Worm (Caenorhabditis elegans) whole organism, late embryonic: ENCODE measurements around the gene rpl-39.

Source experiments
- C38D4.7 ChIP-seq: fragments of 200-800 bp; sonication (Bioruptor generic); optimal IDR thresholded peaks from 2 replicates; lab custom pipeline; 2018; ENCODE audit warnings: mild to moderate bottlenecking, missing genetic modification characterization, moderate library complexity, missing compliant biosample characterization
- T23F11.4 ChIP-seq: fragments of 200-800 bp; sonication (Bioruptor generic); optimal IDR thresholded peaks from 2 replicates; lab custom pipeline; 2018; ENCODE audit warnings: mild to moderate bottlenecking, missing genetic modification characterization, missing compliant biosample characterization
- Y22D7AL.16 ChIP-seq: sonication (generic microtip); optimal IDR thresholded peaks from 2 replicates; lab custom pipeline; 2016; ENCODE audit warnings: missing genetic modification characterization, missing compliant biosample characterization
- ahr-1 ChIP-seq: sonication (generic microtip); optimal IDR thresholded peaks from 2 replicates; lab custom pipeline; 2016; ENCODE audit warnings: missing genetic modification characterization, missing compliant biosample characterization
- ceh-14 ChIP-seq: sonication (generic microtip); optimal IDR thresholded peaks from 2 replicates; lab custom pipeline; 2016; ENCODE audit warnings: missing genotype, missing genetic modification characterization, missing compliant biosample characterization
- ceh-19 ChIP-seq: fragments of 200-800 bp; sonication (Bioruptor generic); optimal IDR thresholded peaks from 2 replicates; lab custom pipeline; 2018; ENCODE audit warnings: mild to moderate bottlenecking, missing genetic modification characterization, missing compliant biosample characterization
- ceh-2 ChIP-seq: sonication (generic microtip); optimal IDR thresholded peaks from 2 replicates; lab custom pipeline; 2016; ENCODE audit warnings: missing genotype, missing genetic modification characterization, missing compliant biosample characterization
- ceh-22 ChIP-seq: sonication (generic microtip); optimal IDR thresholded peaks from 2 replicates; lab custom pipeline; 2017; ENCODE audit warnings: missing biosample characterization, missing genetic modification characterization
- ceh-24 ChIP-seq: sonication (generic microtip); optimal IDR thresholded peaks from 2 replicates; lab custom pipeline; 2016; ENCODE audit warnings: mild to moderate bottlenecking, missing genetic modification characterization, missing compliant biosample characterization
- ceh-30 ChIP-seq: fragments of 150-350 bp; optimal IDR thresholded peaks from 2 replicates; lab custom pipeline; 2014; ENCODE audit warnings: missing biosample characterization, missing genetic modification characterization
- ceh-34 ChIP-seq: sonication (generic microtip); optimal IDR thresholded peaks from 2 replicates; lab custom pipeline; 2016; ENCODE audit warnings: mild to moderate bottlenecking, missing genetic modification characterization, missing compliant biosample characterization
- ceh-45 ChIP-seq: fragments of 200-800 bp; sonication (Bioruptor generic); IDR thresholded peaks from 2 replicates; pipeline ENCODE4 v1.3.6; 2022; ENCODE audit warnings: missing genetic modification reagents, missing genetic modification characterization, missing compliant biosample characterization
- ceh-9 ChIP-seq: sonication (generic microtip); optimal IDR thresholded peaks from 2 replicates; lab custom pipeline; 2016; ENCODE audit warnings: mild to moderate bottlenecking, missing genetic modification characterization, inconsistent platforms, missing compliant biosample characterization
- che-1 ChIP-seq: sonication (generic microtip); optimal IDR thresholded peaks from 2 replicates; lab custom pipeline; 2016; ENCODE audit warnings: mild to moderate bottlenecking, missing genetic modification characterization, missing compliant biosample characterization
- eyg-1 ChIP-seq: sonication (generic microtip); optimal IDR thresholded peaks from 2 replicates; lab custom pipeline; 2016; ENCODE audit warnings: missing genotype, missing genetic modification characterization, missing compliant biosample characterization
- fax-1 ChIP-seq: sonication (generic microtip); optimal IDR thresholded peaks from 2 replicates; lab custom pipeline; 2016; ENCODE audit warnings: missing genotype, missing genetic modification characterization, missing compliant biosample characterization
- fkh-10 ChIP-seq: fragments of 150-350 bp; optimal IDR thresholded peaks from 2 replicates; lab custom pipeline; 2014; ENCODE audit warnings: missing biosample characterization, missing genetic modification reagents, missing genetic modification characterization
- gmeb-2 ChIP-seq: sonication (generic microtip); optimal IDR thresholded peaks from 2 replicates; lab custom pipeline; 2016; ENCODE audit warnings: missing genetic modification characterization, inconsistent platforms, missing compliant biosample characterization
- hlh-15 ChIP-seq: sonication (generic microtip); optimal IDR thresholded peaks from 2 replicates; lab custom pipeline; 2016; ENCODE audit warnings: missing genetic modification characterization, missing compliant biosample characterization
- hlh-30 ChIP-seq: sonication (generic microtip); optimal IDR thresholded peaks from 2 replicates; lab custom pipeline; 2017; ENCODE audit warnings: antibody characterized with exemption, missing genetic modification characterization, missing compliant biosample characterization; ENCODE audit not compliant: insufficient read depth
- hlh-8 ChIP-seq: sonication (generic microtip); optimal IDR thresholded peaks from 2 replicates; lab custom pipeline; 2016; ENCODE audit warnings: missing genotype, missing genetic modification characterization, missing compliant biosample characterization
- lim-6 ChIP-seq: sonication (generic microtip); optimal IDR thresholded peaks from 2 replicates; lab custom pipeline; 2016; ENCODE audit warnings: missing genetic modification characterization, missing compliant biosample characterization
- nhr-232 ChIP-seq: sonication (generic microtip); optimal IDR thresholded peaks from 2 replicates; lab custom pipeline; 2016; ENCODE audit warnings: missing genetic modification characterization, missing compliant biosample characterization
- npax-4 ChIP-seq: sonication (generic microtip); optimal IDR thresholded peaks from 2 replicates; lab custom pipeline; 2016; ENCODE audit warnings: missing genetic modification characterization, missing compliant biosample characterization
- odd-2 ChIP-seq: sonication (generic microtip); optimal IDR thresholded peaks from 2 replicates; lab custom pipeline; 2017; ENCODE audit warnings: antibody characterized with exemption, mild to moderate bottlenecking, missing genetic modification characterization, missing compliant biosample characterization
- pag-3 ChIP-seq: sonication (generic microtip); optimal IDR thresholded peaks from 2 replicates; lab custom pipeline; 2016; ENCODE audit warnings: missing compliant biosample characterization, missing genetic modification characterization, borderline replicate concordance
- pat-9 ChIP-seq: fragments of 200-800 bp; sonication (Bioruptor generic); optimal IDR thresholded peaks from 2 replicates; lab custom pipeline; 2018; ENCODE audit warnings: mild to moderate bottlenecking, missing genetic modification characterization, moderate library complexity, missing compliant biosample characterization
- pax-1 ChIP-seq: fragments of 150-350 bp; optimal IDR thresholded peaks from 2 replicates; lab custom pipeline; 2014; ENCODE audit warnings: missing biosample characterization, missing genetic modification characterization
- pha-2 ChIP-seq: sonication (generic microtip); optimal IDR thresholded peaks from 2 replicates; lab custom pipeline; 2017; ENCODE audit warnings: mild to moderate bottlenecking, missing genetic modification characterization, missing compliant biosample characterization
- pha-4 ChIP-seq: fragments of 150-350 bp; optimal IDR thresholded peaks from 2 replicates; lab custom pipeline; 2018; ENCODE audit warnings: missing biosample characterization, missing genetic modification reagents, missing genetic modification characterization
- pqm-1 ChIP-seq: sonication (generic microtip); optimal IDR thresholded peaks from 2 replicates; lab custom pipeline; 2016; ENCODE audit warnings: missing genetic modification characterization, missing compliant biosample characterization
- pros-1 ChIP-seq: fragments of 150-350 bp; optimal IDR thresholded peaks from 2 replicates; lab custom pipeline; 2014; ENCODE audit warnings: missing biosample characterization, missing genetic modification reagents, missing genetic modification characterization
- ref-2 ChIP-seq: sonication (generic microtip); optimal IDR thresholded peaks from 2 replicates; lab custom pipeline; 2016; ENCODE audit warnings: missing genetic modification characterization, missing compliant biosample characterization
- sdc-2 ChIP-seq: sonication (generic microtip); optimal IDR thresholded peaks from 2 replicates; lab custom pipeline; 2016; ENCODE audit warnings: missing genotype, missing genetic modification characterization, missing compliant biosample characterization
- sox-2 ChIP-seq: fragments of 200-800 bp; sonication (Bioruptor generic); IDR thresholded peaks from 2 replicates; pipeline ENCODE4 v1.3.6; 2022; ENCODE audit warnings: missing genetic modification reagents, missing genetic modification characterization, missing compliant biosample characterization
- syd-9 ChIP-seq: sonication (generic microtip); optimal IDR thresholded peaks from 2 replicates; lab custom pipeline; 2016; ENCODE audit warnings: mild to moderate bottlenecking, missing genetic modification characterization, moderate library complexity, missing compliant biosample characterization
- unc-3 ChIP-seq, 2 experiments: fragments of 200-800 bp in 1 of 2; sonication (Bioruptor generic) in 1 of 2; sonication (generic microtip) in 1 of 2; conservative IDR thresholded peaks in 1 of 2; optimal IDR thresholded peaks in 1 of 2; 2 replicates each; pipeline versions ENCODE4 v1.3.6 to Lab custom; 2016 to 2022; ENCODE audit warnings: missing compliant biosample characterization in 2 of 2, missing genetic modification characterization in 2 of 2, missing genetic modification reagents in 1 of 2
- unc-42 ChIP-seq: sonication (generic microtip); optimal IDR thresholded peaks from 2 replicates; lab custom pipeline; 2016; ENCODE audit warnings: missing genotype, missing genetic modification characterization, missing compliant biosample characterization
- zip-5 ChIP-seq: sonication (generic microtip); optimal IDR thresholded peaks from 2 replicates; lab custom pipeline; 2016; ENCODE audit warnings: missing genetic modification characterization, missing compliant biosample characterization

rpl-39 gene

DNA sequence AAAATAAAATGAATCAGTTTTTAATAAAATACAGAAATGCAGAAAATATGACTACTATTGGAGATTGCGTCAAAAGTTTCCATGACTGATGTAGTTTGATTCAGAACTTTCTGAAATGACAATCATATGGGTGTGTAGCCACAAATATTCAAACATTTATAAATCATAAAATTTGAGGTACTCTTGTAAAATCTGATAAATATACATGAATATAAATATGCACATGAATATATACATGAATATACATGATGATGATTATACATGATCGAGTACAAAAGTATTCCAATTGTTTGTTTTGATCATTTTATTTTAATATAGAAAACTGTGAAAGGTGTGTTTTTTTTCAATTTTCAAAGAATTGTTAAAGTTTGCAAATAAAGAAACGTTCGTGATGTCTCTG is 21.3 kb downstream of the rpl-39 start, which contains the start of gene T05B11.4:
Gene T05B11.4 (minus strand): TSS at position 101 of the 400 bp plus-strand sequence.
- TF ChIP-seq ceh-22 (tag; lab: Kevin White, UChicago) (no peak), hlh-15 (tag; lab: Kevin White, UChicago) (no peak), pqm-1 (tag; lab: Kevin White, UChicago) (no peak), ceh-19 (GFP tag; lab: Kevin White, UChicago) (no peak), pax-1 (tag; lab: Kevin White, UChicago) (no peak), pat-9 (tag; lab: Kevin White, UChicago) (no peak), nhr-232 (tag; lab: Kevin White, UChicago) (no peak), pros-1 (tag; lab: Kevin White, UChicago) (no peak), sdc-2 (no peak), zip-5 (tag; lab: Kevin White, UChicago) (no peak), ceh-30 (tag; lab: Kevin White, UChicago) (no peak), npax-4 (tag; lab: Kevin White, UChicago) (no peak), hlh-30 (no peak)

DNA sequence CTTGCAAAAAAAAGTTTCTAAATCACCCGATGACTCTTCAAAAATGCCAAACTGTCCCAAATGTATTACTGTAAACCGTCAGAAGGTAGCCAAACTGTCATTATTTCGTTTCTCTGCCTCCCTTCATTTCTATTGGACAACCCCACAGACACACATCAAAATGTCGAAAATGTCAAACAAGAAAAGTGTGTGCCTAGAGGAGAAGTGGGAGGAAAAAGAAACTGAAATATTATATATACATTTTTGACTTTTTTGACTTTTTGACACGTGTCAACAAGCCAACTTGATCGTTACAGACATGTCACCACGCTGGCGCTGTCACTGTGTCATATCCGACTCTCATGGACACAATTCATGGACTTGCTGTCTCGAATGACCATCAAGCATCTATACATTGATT is 26.2 kb downstream of the rpl-39 start:
- TF ChIP-seq hlh-15 (tag; lab: Kevin White, UChicago) = no peak
- TF ChIP-seq gmeb-2 (tag; lab: Kevin White, UChicago) = no peak
- TF ChIP-seq ceh-19 (GFP tag; lab: Kevin White, UChicago) = no peak
- TF ChIP-seq C38D4.7 (GFP tag; lab: Kevin White, UChicago) = no peak

ce11 chrV:7747987-7748607 is 27.8 kb downstream of the rpl-39 start:
- no peak for TF ChIP-seq ahr-1 (tag; lab: Kevin White, UChicago)
- TF ChIP-seq Y22D7AL.16 (tag; lab: Kevin White, UChicago) = no peak
- no peak for TF ChIP-seq unc-3 (GFP tag; conservative IDR thresholded peaks at IDR 0.05; lab: Robert Waterston, UW)
- TF ChIP-seq unc-3 (tag; optimal IDR thresholded peaks at IDR 0.05; lab: Kevin White, UChicago) = no peak
- TF ChIP-seq pha-2 = no peak
- TF ChIP-seq pha-4 (tag; lab: Kevin White, UChicago) = no peak
- no peak for TF ChIP-seq che-1 (tag; lab: Kevin White, UChicago)
- TF ChIP-seq lim-6 = no peak
- TF ChIP-seq syd-9 = no peak
- no peak for TF ChIP-seq ceh-24
- no peak for TF ChIP-seq ceh-9 (tag; lab: Kevin White, UChicago)
- no peak for TF ChIP-seq unc-42 (tag; lab: Kevin White, UChicago)
- TF ChIP-seq ref-2 = no peak
- no peak for TF ChIP-seq sox-2 (GFP tag; lab: Robert Waterston, UW)
- no peak for TF ChIP-seq gmeb-2 (tag; lab: Kevin White, UChicago)
- no peak for TF ChIP-seq sdc-2
- no peak for TF ChIP-seq fax-1
- no peak for TF ChIP-seq odd-2 (tag; lab: Kevin White, UChicago)
- no peak for TF ChIP-seq hlh-8 (tag; lab: Kevin White, UChicago)
- TF ChIP-seq ceh-45 (GFP tag; lab: Robert Waterston, UW) = no peak
- TF ChIP-seq ceh-34 (tag; lab: Kevin White, UChicago) = no peak
- TF ChIP-seq, all 69 proteins: peak for 0

ce11 chrV:7747132-7747531 is 28.7 kb downstream of the rpl-39 start:
- TF ChIP-seq pag-3 (no peak), pros-1 (tag; lab: Kevin White, UChicago) (no peak), che-1 (tag; lab: Kevin White, UChicago) (no peak), ahr-1 (tag; lab: Kevin White, UChicago) (no peak), sox-2 (GFP tag; lab: Robert Waterston, UW) (no peak), ceh-24 (no peak), ceh-14 (tag; lab: Kevin White, UChicago) (no peak), eyg-1 (tag; lab: Kevin White, UChicago) (no peak), ceh-2 (tag; lab: Kevin White, UChicago) (no peak), fkh-10 (GFP tag; lab: Kevin White, UChicago) (no peak), T23F11.4 (GFP tag; lab: Kevin White, UChicago) (no peak)
